Fruit fly (Drosophila melanogaster): ENCODE data around the gene Ca-alpha1T.

Gene Ca-alpha1T

DNA sequence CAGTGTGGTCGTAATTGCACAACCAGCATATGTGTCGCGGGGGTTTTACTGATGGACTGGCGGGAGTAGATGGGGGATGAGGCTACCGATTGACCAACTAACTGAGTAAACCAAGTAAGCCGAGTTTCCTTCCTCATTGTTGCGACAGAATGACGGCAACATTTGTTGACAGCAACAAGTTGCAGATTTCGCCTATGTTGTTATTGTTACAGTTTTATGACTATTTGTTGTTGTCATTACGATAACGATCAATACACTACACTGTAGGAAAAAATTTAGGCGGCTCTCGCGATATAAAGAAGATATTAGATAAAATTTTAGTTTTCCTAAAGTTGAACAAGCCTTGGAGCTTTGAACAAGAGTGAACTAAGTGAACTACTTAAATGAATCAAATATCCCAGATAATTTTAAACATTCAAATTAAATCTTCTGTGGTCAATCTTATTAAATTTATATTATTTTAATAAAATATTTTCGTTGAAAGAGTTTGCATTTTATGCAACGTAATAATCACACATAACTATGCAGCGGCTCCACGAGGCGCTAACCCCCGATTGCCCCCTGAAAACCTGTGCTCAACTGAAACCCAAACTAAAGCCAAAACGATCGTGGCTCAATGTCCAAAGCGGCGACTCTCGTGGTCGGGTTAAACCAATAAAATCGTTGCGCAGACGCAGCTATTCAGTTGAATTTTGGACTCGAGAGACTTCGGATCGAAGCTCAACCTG lies 124.8 kb downstream of the Ca-alpha1T start, which contains the start of gene CG5928 (continued):
- TF ChIP-seq CG12104 (GFP tag; optimal IDR thresholded peaks at IDR 0.05) (peak; percentile 10), CG15011 (GFP tag; optimal IDR thresholded peaks at IDR 0.05) (no peak), CG16779 (GFP tag; IDR thresholded peaks at IDR 0.05) (no peak), Fer3 (tag; optimal IDR thresholded peaks at IDR 0.05) (peak; percentile 17), CG14441 (GFP tag; IDR thresholded peaks at IDR 0.05) (peak; percentile 56), Sin3A (optimal IDR thresholded peaks at IDR 0.05) (no peak), peb (GFP tag; IDR thresholded peaks at IDR 0.05) (no peak), CG10462 (GFP tag; optimal IDR thresholded peaks at IDR 0.05) (no peak), br (optimal IDR thresholded peaks at IDR 0.05) (no peak), Gug (GFP tag; IDR thresholded peaks at IDR 0.05) (no peak), CG8281 (tag; optimal IDR thresholded peaks at IDR 0.05) (no peak), CG15696 (tag; optimal IDR thresholded peaks at IDR 0.05) (no peak), CHES-1-like (GFP tag; optimal IDR thresholded peaks at IDR 0.05) (no peak), CG6689 (GFP tag; IDR thresholded peaks at IDR 0.05) (peak; percentile 38; the same call in 1 of the 2 replicates), CG32532 (GFP tag; IDR thresholded peaks at IDR 0.05) (no peak), gcm2 (GFP tag; optimal IDR thresholded peaks at IDR 0.05) (no peak), B-H2 (GFP tag; optimal IDR thresholded peaks at IDR 0.05) (no peak), Dip2 (GFP tag; IDR thresholded peaks at IDR 0.05) (no peak), eyg (GFP tag; optimal IDR thresholded peaks at IDR 0.05) (no peak), NfI (GFP tag; optimal IDR thresholded peaks at IDR 0.05) (peak; percentile 7), CG30020 (tag; optimal IDR thresholded peaks at IDR 0.05) (no peak), CG10274 (GFP tag; optimal IDR thresholded peaks at IDR 0.05) (peak; percentile 92), CG2129 (GFP tag; IDR thresholded peaks at IDR 0.05; ENCODE audit: partially characterized antibody) (no peak), CG8944 (GFP tag; optimal IDR thresholded peaks at IDR 0.05) (no peak), CG18619 (GFP tag; optimal IDR thresholded peaks at IDR 0.05) (peak; percentile 32), ci (GFP tag; IDR thresholded peaks at IDR 0.05) (no peak), Gsc (GFP tag; IDR thresholded peaks at IDR 0.05) (no peak), onecut (GFP tag; IDR thresholded peaks at IDR 0.05) (no peak), Mrtf (GFP tag; IDR thresholded peaks at IDR 0.05) (no peak), Fer2 (tag; optimal IDR thresholded peaks at IDR 0.05) (no peak), CG4282 (GFP tag; optimal IDR thresholded peaks at IDR 0.05) (no peak), Sox100B (GFP tag; optimal IDR thresholded peaks at IDR 0.05) (peak; percentile 62), CG9437 (GFP tag; optimal IDR thresholded peaks at IDR 0.05) (peak; percentile 15), Sry-β (GFP tag; optimal IDR thresholded peaks at IDR 0.05) (no peak), CG31365 (tag; optimal IDR thresholded peaks at IDR 0.05) (no peak), CG4707 (GFP tag; optimal IDR thresholded peaks at IDR 0.05) (no peak), slbo (GFP tag; IDR thresholded peaks at IDR 0.05) (no peak), sisA (GFP tag; IDR thresholded peaks at IDR 0.05) (peak; percentile 61), Hr78 (GFP tag; optimal IDR thresholded peaks at IDR 0.05) (no peak), insv (GFP tag; optimal IDR thresholded peaks at IDR 0.05) (no peak), CG12942 (GFP tag; optimal IDR thresholded peaks at IDR 0.05) (no peak), Dfd (GFP tag; optimal IDR thresholded peaks at IDR 0.05) (no peak), CG15514 (GFP tag; optimal IDR thresholded peaks at IDR 0.05) (no peak), ken (GFP tag; IDR thresholded peaks at IDR 0.05) (no peak), Hr51 (GFP tag; optimal IDR thresholded peaks at IDR 0.05) (peak in 1 of 2 experiments; percentile 76), PHDP (tag; optimal IDR thresholded peaks at IDR 0.05) (peak; percentile 17), hth (optimal IDR thresholded peaks at IDR 0.05) (no peak), dan (GFP tag; IDR thresholded peaks at IDR 0.05) (no peak), Adf1 (GFP tag; IDR thresholded peaks at IDR 0.05) (no peak), CG4328 (GFP tag; optimal IDR thresholded peaks at IDR 0.05) (no peak), CG12155 (GFP tag; optimal IDR thresholded peaks at IDR 0.05) (no peak), cad (GFP tag; optimal IDR thresholded peaks at IDR 0.05) (no peak)

All from whole organism, embryonic.